Worm (Caenorhabditis elegans) whole organism, mixed stage, embryonic: ENCODE data around the gene gcy-34.

ENCODE experiments used
- elt-3 ChIP-seq: fragments of 150-350 bp; optimal IDR thresholded peaks from 2 replicates; lab custom pipeline; 2014; ENCODE audit warnings: missing biosample characterization, missing genetic modification characterization
- lin-13 ChIP-seq: fragments of 150-350 bp; optimal IDR thresholded peaks from 2 replicates; lab custom pipeline; 2014; ENCODE audit warnings: missing biosample characterization, missing genetic modification characterization
- lin-32 ChIP-seq: fragments of 200-800 bp; sonication (Bioruptor generic); optimal IDR thresholded peaks from 2 replicates; lab custom pipeline; 2018; ENCODE audit warnings: mild to moderate bottlenecking, missing genetic modification characterization, missing compliant biosample characterization
- nhr-12 ChIP-seq: fragments of 150-350 bp; optimal IDR thresholded peaks from 2 replicates; lab custom pipeline; 2014; ENCODE audit warnings: missing biosample characterization, missing genetic modification characterization
- nhr-237 ChIP-seq: fragments of 150-350 bp; optimal IDR thresholded peaks from 2 replicates; lab custom pipeline; 2014; ENCODE audit warnings: missing biosample characterization, missing genetic modification characterization
- pha-4 ChIP-seq: fragments of 150-350 bp; optimal IDR thresholded peaks from 2 replicates; lab custom pipeline; 2018; ENCODE audit warnings: missing biosample characterization, missing genetic modification reagents, missing genetic modification characterization
- snpc-4 ChIP-seq: fragments of 150-350 bp; optimal IDR thresholded peaks from 2 replicates; lab custom pipeline; 2014; ENCODE audit warnings: missing biosample characterization, missing genetic modification characterization
- unc-39 ChIP-seq: fragments of 150-350 bp; optimal IDR thresholded peaks from 2 replicates; lab custom pipeline; 2014; ENCODE audit warnings: missing biosample characterization, missing genetic modification characterization

ce11 chrV:13389454-13389853 lies 3.8 kb upstream of the gcy-34 start:
- TF ChIP-seq nhr-237 (no peak), lin-13 (tag; lab: Kevin White, UChicago) (no peak), pha-4 (tag; lab: Kevin White, UChicago) (no peak), elt-3 (no peak), lin-32 (GFP tag; lab: Kevin White, UChicago) (no peak), unc-39 (tag; lab: Kevin White, UChicago) (no peak), nhr-12 (tag; lab: Kevin White, UChicago) (no peak), snpc-4 (no peak)
